Fruit fly (Drosophila melanogaster): Measurements from ENCODE around the gene Arpc5.

Arpc5 gene

dm6 chr2L:2627507-2627906 lies 47.4 kb downstream of the Arpc5 start:
- no peak for TF ChIP-seq CG8478 (optimal IDR thresholded peaks at IDR 0.05)
- TF ChIP-seq CTCF (optimal IDR thresholded peaks at IDR 0.05) = no peak

dm6 chr2L:2628760-2629159 lies 48.7 kb downstream of the Arpc5 start:
- TF ChIP-seq CTCF (optimal IDR thresholded peaks at IDR 0.05) (no peak), CG8478 (optimal IDR thresholded peaks at IDR 0.05) (no peak)
